Worm (Caenorhabditis elegans): ENCODE measurements around the gene ucr-2.2.

The ucr-2.2 gene

ce11 chrX:15175211-15175610 is 1.5 kb downstream of the ucr-2.2 start:
- TF ChIP-seq flt-1 (GFP tag; IDR thresholded peaks at IDR 0.05) = no peak
- TF ChIP-seq tbx-11 (GFP tag; IDR thresholded peaks at IDR 0.05) = no peak
- TF ChIP-seq aly-1 (tag; optimal IDR thresholded peaks at IDR 0.05) = no peak
- TF ChIP-seq ceh-36 (tag; optimal IDR thresholded peaks at IDR 0.05) = no peak
- TF ChIP-seq B0310.2 (tag; optimal IDR thresholded peaks at IDR 0.05) = no peak
- TF ChIP-seq hmbx-1 (tag; optimal IDR thresholded peaks at IDR 0.05) = no peak
- no peak for TF ChIP-seq tra-4 (tag; optimal IDR thresholded peaks at IDR 0.05)
- TF ChIP-seq ets-7 (tag; optimal IDR thresholded peaks at IDR 0.05) = no peak
- no peak for TF ChIP-seq scrt-1 (GFP tag; IDR thresholded peaks at IDR 0.05)

- TF ChIP-seq ama-1 (optimal IDR thresholded peaks at IDR 0.05) = no peak
- TF ChIP-seq aly-1 (tag; optimal IDR thresholded peaks at IDR 0.05) = no peak
- no peak for TF ChIP-seq F13C5.2 (tag; optimal IDR thresholded peaks at IDR 0.05)
- TF ChIP-seq hnd-1 (tag; optimal IDR thresholded peaks at IDR 0.05) = no peak
- TF ChIP-seq pes-1 (GFP tag; IDR thresholded peaks at IDR 0.05) = no peak
These were observed 2.8 kb downstream of the ucr-2.2 start, which contains the start of gene col-41 for ce11 chrX:15176431-15176911. Gene col-41 (minus strand): TSS chrX:15176481.

ce11 chrX:15181454-15181853 is 7.8 kb downstream of the ucr-2.2 start, which contains the start of gene pkhm-2:
Gene pkhm-2 (minus strand): TSS chrX:15181465.
- peak; percentile 30; the same call in 1 of the 2 replicates for TF ChIP-seq tbx-37 (GFP tag; conservative IDR thresholded peaks at IDR 0.05)
- no peak for TF ChIP-seq hnd-1 (tag; optimal IDR thresholded peaks at IDR 0.05)
- TF ChIP-seq tbx-11 (GFP tag; IDR thresholded peaks at IDR 0.05) = peak; percentile 50; the same call in 1 of the 2 replicates
- no peak for TF ChIP-seq scrt-1 (GFP tag; IDR thresholded peaks at IDR 0.05)
- peak; percentile 77 for TF ChIP-seq F13C5.2 (tag; optimal IDR thresholded peaks at IDR 0.05)
- peak; percentile 83 for TF ChIP-seq hmg-4 (GFP tag; optimal IDR thresholded peaks at IDR 0.05)
- TF ChIP-seq B0310.2 (tag; optimal IDR thresholded peaks at IDR 0.05) = no peak
- no peak for TF ChIP-seq pes-1 (GFP tag; IDR thresholded peaks at IDR 0.05)
- peak; percentile 62; the same call in 1 of the 2 replicates for TF ChIP-seq sea-1 (GFP tag; conservative IDR thresholded peaks at IDR 0.05)
- TF ChIP-seq tra-4 (tag; optimal IDR thresholded peaks at IDR 0.05) = no peak

- TF ChIP-seq ama-1 (optimal IDR thresholded peaks at IDR 0.05) = no peak
- no peak for TF ChIP-seq ets-7 (tag; optimal IDR thresholded peaks at IDR 0.05)
These were observed 14.8 kb downstream of the ucr-2.2 start for ce11 chrX:15188510-15188909.

DNA sequence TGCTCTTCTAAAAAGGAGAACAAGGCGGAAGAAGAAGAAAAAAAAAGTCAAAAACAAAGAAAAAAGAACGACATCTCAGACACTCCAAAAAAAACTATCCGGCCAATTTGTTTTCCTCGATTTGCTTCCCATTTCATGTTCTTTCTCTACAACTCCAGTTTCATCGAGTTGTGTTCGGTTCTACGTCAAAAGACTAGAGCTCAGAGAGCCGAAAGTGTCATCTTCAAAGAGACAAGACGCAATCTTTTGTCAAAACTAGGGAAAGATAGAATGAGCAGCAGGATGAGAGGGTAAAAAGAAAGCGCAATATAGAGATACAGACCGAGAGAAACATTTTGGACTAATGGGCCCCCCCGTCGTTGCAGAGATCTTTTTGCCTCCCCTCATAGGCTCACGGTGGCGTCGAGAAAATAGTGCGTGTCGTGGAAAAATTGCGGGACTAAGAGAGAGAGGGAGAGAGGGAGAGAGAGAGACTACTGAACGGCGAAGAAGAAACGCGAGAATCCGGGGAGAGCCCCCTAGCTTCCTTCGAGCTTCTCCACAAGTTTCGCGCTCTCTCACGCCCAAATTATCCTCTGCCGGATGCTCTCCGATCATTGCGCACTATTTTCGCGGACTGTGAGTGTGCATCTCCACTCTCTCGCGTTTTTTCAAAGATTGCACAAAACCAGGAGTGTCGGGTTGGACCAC is 15.4 kb downstream of the ucr-2.2 start:
- TF ChIP-seq tbx-37 (GFP tag; conservative IDR thresholded peaks at IDR 0.05) = no peak
- no peak for TF ChIP-seq tbx-11 (GFP tag; IDR thresholded peaks at IDR 0.05)
- TF ChIP-seq hmbx-1 (tag; optimal IDR thresholded peaks at IDR 0.05) = no peak
- TF ChIP-seq ets-7 (tag; optimal IDR thresholded peaks at IDR 0.05) = no peak
- TF ChIP-seq F13C5.2 (tag; optimal IDR thresholded peaks at IDR 0.05) = peak; percentile 0
- TF ChIP-seq scrt-1 (GFP tag; IDR thresholded peaks at IDR 0.05) = 0 out of 2 replicates have a peak, but pooled peaks have one; percentile 28
- TF ChIP-seq ama-1 (optimal IDR thresholded peaks at IDR 0.05) = no peak

- TF ChIP-seq F13C5.2 (tag; optimal IDR thresholded peaks at IDR 0.05) = no peak
- TF ChIP-seq sea-1 (GFP tag; conservative IDR thresholded peaks at IDR 0.05) = no peak
- TF ChIP-seq scrt-1 (GFP tag; IDR thresholded peaks at IDR 0.05) = no peak
- TF ChIP-seq aly-1 (tag; optimal IDR thresholded peaks at IDR 0.05) = no peak
- no peak for TF ChIP-seq pes-1 (GFP tag; IDR thresholded peaks at IDR 0.05)
- no peak for TF ChIP-seq B0310.2 (tag; optimal IDR thresholded peaks at IDR 0.05)
- no peak for TF ChIP-seq tbx-37 (GFP tag; conservative IDR thresholded peaks at IDR 0.05)
- no peak for TF ChIP-seq hmg-4 (GFP tag; optimal IDR thresholded peaks at IDR 0.05)
- no peak for TF ChIP-seq flt-1 (GFP tag; IDR thresholded peaks at IDR 0.05)
- TF ChIP-seq hmbx-1 (tag; optimal IDR thresholded peaks at IDR 0.05) = no peak
These were observed 16.1 kb downstream of the ucr-2.2 start, which contains the start of gene T10B10.4 for ce11 chrX:15189823-15190222. Gene T10B10.4 (plus strand): TSS chrX:15190123.

DNA sequence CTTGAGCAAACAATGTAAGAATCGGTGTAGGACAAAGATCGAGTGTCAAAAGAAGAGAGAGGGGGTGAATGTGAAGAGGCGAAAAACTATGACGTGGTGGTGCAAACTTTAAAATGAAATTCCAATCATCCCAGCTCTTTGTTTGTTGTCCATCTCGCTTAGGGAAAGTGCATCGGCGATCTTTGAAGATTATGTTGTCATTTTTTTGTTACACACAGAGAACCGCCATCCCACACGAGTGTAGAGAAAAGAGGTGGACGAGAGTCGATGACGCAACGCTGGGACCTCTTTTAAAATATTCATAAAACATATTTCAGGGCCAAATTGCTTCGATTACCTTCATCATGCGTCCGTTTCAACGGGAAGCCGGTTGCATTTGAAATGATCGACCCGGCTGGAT is 17.7 kb downstream of the ucr-2.2 start:
- TF ChIP-seq tbx-11 (GFP tag; IDR thresholded peaks at IDR 0.05) (no peak), tra-4 (tag; optimal IDR thresholded peaks at IDR 0.05) (no peak), sea-1 (GFP tag; conservative IDR thresholded peaks at IDR 0.05) (no peak), scrt-1 (GFP tag; IDR thresholded peaks at IDR 0.05) (no peak), tbx-37 (GFP tag; conservative IDR thresholded peaks at IDR 0.05) (no peak), ceh-13 (GFP tag; optimal IDR thresholded peaks at IDR 0.05) (no peak), hmg-4 (GFP tag; optimal IDR thresholded peaks at IDR 0.05) (no peak)

DNA sequence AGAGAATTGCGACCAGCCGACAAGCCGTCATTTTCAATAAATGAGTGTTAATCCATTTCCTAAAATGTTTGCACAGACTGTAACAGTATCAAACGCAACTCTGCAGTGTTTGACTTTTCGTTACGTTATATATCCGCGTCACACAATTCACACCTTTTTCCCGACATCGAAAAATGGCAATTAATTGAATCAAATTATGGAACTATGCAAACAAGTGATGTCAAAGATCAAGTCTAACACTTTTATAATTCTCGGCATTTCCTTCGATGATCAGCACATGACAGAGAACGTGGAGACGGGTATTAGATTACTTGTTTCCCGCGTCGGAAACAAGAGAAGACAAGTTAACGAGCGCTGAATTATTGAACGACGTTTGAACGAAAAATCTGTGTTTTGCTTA is 20.6 kb downstream of the ucr-2.2 start, which contains the start of gene phat-6:
TSS of gene phat-6 (minus strand) at position 101 of the 400 bp plus-strand sequence.
- TF ChIP-seq sea-1 (GFP tag; conservative IDR thresholded peaks at IDR 0.05) = no peak
- TF ChIP-seq ceh-36 (tag; optimal IDR thresholded peaks at IDR 0.05) = no peak
- TF ChIP-seq ceh-13 (GFP tag; optimal IDR thresholded peaks at IDR 0.05) = no peak
- TF ChIP-seq hmbx-1 (tag; optimal IDR thresholded peaks at IDR 0.05) = no peak
- no peak for TF ChIP-seq flt-1 (GFP tag; IDR thresholded peaks at IDR 0.05)
- no peak for TF ChIP-seq tbx-11 (GFP tag; IDR thresholded peaks at IDR 0.05)
- TF ChIP-seq tra-4 (tag; optimal IDR thresholded peaks at IDR 0.05) = no peak
- no peak for TF ChIP-seq F13C5.2 (tag; optimal IDR thresholded peaks at IDR 0.05)

Measured in whole organism, early embryonic.